Worm (Caenorhabditis elegans) whole organism, early embryonic: ENCODE data around the gene gst-20.

Source experiments
- B0310.2 ChIP-seq: sonication (generic microtip); optimal IDR thresholded peaks from 2 replicates; lab custom pipeline; 2016; ENCODE audit warnings: mild to moderate bottlenecking, missing genetic modification characterization, missing compliant biosample characterization
- aly-1 ChIP-seq: sonication (generic microtip); optimal IDR thresholded peaks from 2 replicates; lab custom pipeline; 2016; ENCODE audit warnings: missing genetic modification characterization, missing compliant biosample characterization
- ama-1 ChIP-seq: fragments of 150-350 bp; optimal IDR thresholded peaks from 2 replicates; lab custom pipeline; 2014
- ceh-13 ChIP-seq: fragments of 200-800 bp; sonication (Bioruptor generic); optimal IDR thresholded peaks from 2 replicates; lab custom pipeline; 2018; ENCODE audit warnings: mild to moderate bottlenecking, missing genetic modification characterization, missing compliant biosample characterization
- ceh-36 ChIP-seq: sonication (generic microtip); optimal IDR thresholded peaks from 2 replicates; lab custom pipeline; 2016; ENCODE audit warnings: missing genetic modification characterization, inconsistent platforms, missing compliant biosample characterization
- ets-7 ChIP-seq: sonication (generic microtip); optimal IDR thresholded peaks from 2 replicates; lab custom pipeline; 2016; ENCODE audit warnings: missing genotype, missing genetic modification characterization, missing compliant biosample characterization
- flt-1 ChIP-seq: fragments of 200-800 bp; sonication (Bioruptor generic); IDR thresholded peaks from 2 replicates; pipeline ENCODE4 v1.3.6; 2022; ENCODE audit warnings: missing genetic modification characterization, missing compliant biosample characterization
- hmbx-1 ChIP-seq: sonication (generic microtip); optimal IDR thresholded peaks from 2 replicates; lab custom pipeline; 2016; ENCODE audit warnings: mild to moderate bottlenecking, missing genetic modification characterization, missing compliant biosample characterization
- scrt-1 ChIP-seq: fragments of 200-800 bp; sonication (Bioruptor generic); IDR thresholded peaks from 2 replicates; pipeline ENCODE4 v1.3.6; 2022; ENCODE audit warnings: missing genetic modification characterization, missing compliant biosample characterization
- sea-1 ChIP-seq: fragments of 200-800 bp; sonication (Bioruptor generic); conservative IDR thresholded peaks from 2 replicates; pipeline ENCODE4 v1.3.6; 2022; ENCODE audit warnings: missing genetic modification characterization, missing compliant biosample characterization
- tbx-11 ChIP-seq: fragments of 200-800 bp; sonication (Bioruptor generic); IDR thresholded peaks from 2 replicates; pipeline ENCODE4 v1.3.6; 2022; ENCODE audit warnings: missing genetic modification characterization, missing compliant biosample characterization
- tbx-37 ChIP-seq: fragments of 200-800 bp; sonication (Bioruptor generic); conservative IDR thresholded peaks from 2 replicates; pipeline ENCODE4 v1.3.6; 2022; ENCODE audit warnings: missing genetic modification reagents, missing genetic modification characterization, missing compliant biosample characterization
- tra-4 ChIP-seq: sonication (generic microtip); optimal IDR thresholded peaks from 2 replicates; lab custom pipeline; 2017; ENCODE audit warnings: missing genetic modification characterization, missing compliant biosample characterization

ce11 chrII:13617808-13618207 lies 8.2 kb upstream of the gst-20 start, which contains the start of gene gst-12:
- TF ChIP-seq aly-1 (tag; lab: Kevin White, UChicago) (no peak), sea-1 (no peak), ama-1 (no peak), tbx-37 (GFP tag; lab: Robert Waterston, UW) (no peak), ceh-13 (GFP tag; lab: Kevin White, UChicago) (no peak), flt-1 (GFP tag; lab: Robert Waterston, UW) (no peak), tra-4 (tag; lab: Kevin White, UChicago) (no peak), tbx-11 (GFP tag; lab: Robert Waterston, UW) (no peak), ceh-36 (tag; lab: Kevin White, UChicago) (no peak), scrt-1 (no peak), hmbx-1 (tag; lab: Kevin White, UChicago) (no peak), ets-7 (tag; lab: Kevin White, UChicago) (no peak), B0310.2 (tag; lab: Kevin White, UChicago) (no peak)
